Worm (Caenorhabditis elegans) whole organism, mixed stage, embryonic: ENCODE data around the gene mpz-5.

Experiments
- M03D4.4 ChIP-seq: sonication (generic microtip); optimal IDR thresholded peaks from 2 replicates; lab custom pipeline; 2017; ENCODE audit warnings: mild to moderate bottlenecking, missing genetic modification characterization, missing compliant biosample characterization
- bed-3 ChIP-seq: fragments of 200-800 bp; sonication (Bioruptor generic); optimal IDR thresholded peaks from 3 replicates; lab custom pipeline; 2018; ENCODE audit warnings: mild to moderate bottlenecking, missing genetic modification characterization, moderate library complexity, missing compliant biosample characterization
- blmp-1 ChIP-seq: fragments of 150-350 bp; optimal IDR thresholded peaks from 2 replicates; lab custom pipeline; 2014; ENCODE audit warnings: missing biosample characterization, missing genetic modification characterization
- ceh-39 ChIP-seq: fragments of 150-350 bp; optimal IDR thresholded peaks from 2 replicates; lab custom pipeline; 2014; ENCODE audit warnings: missing biosample characterization, missing genetic modification characterization
- ceh-43 ChIP-seq: fragments of 200-800 bp; sonication (Bioruptor generic); optimal IDR thresholded peaks from 2 replicates; lab custom pipeline; 2018; ENCODE audit warnings: mild to moderate bottlenecking, missing genetic modification characterization, moderate library complexity, missing compliant biosample characterization
- ceh-83 ChIP-seq: fragments of 200-800 bp; sonication (Bioruptor generic); optimal IDR thresholded peaks from 2 replicates; lab custom pipeline; 2018; ENCODE audit warnings: mild to moderate bottlenecking, missing genetic modification characterization, missing compliant biosample characterization
- ces-1 ChIP-seq: fragments of 150-350 bp; optimal IDR thresholded peaks from 2 replicates; lab custom pipeline; 2014; ENCODE audit warnings: missing biosample characterization, missing genetic modification reagents, missing genetic modification characterization
- drap-1 ChIP-seq: fragments of 200-800 bp; sonication (Bioruptor generic); optimal IDR thresholded peaks from 3 replicates; lab custom pipeline; 2018; ENCODE audit warnings: mild to moderate bottlenecking, missing genetic modification characterization, missing compliant biosample characterization
- elt-1 ChIP-seq: sonication (generic microtip); optimal IDR thresholded peaks from 2 replicates; lab custom pipeline; 2017; ENCODE audit warnings: missing genetic modification characterization, mild to moderate bottlenecking, missing compliant biosample characterization, antibody characterized with exemption, moderate library complexity, borderline replicate concordance; ENCODE audit not compliant: insufficient read depth
- elt-3 ChIP-seq: fragments of 150-350 bp; optimal IDR thresholded peaks from 2 replicates; lab custom pipeline; 2014; ENCODE audit warnings: missing biosample characterization, missing genetic modification characterization
- flh-1 ChIP-seq: fragments of 200-800 bp; sonication (Bioruptor generic); optimal IDR thresholded peaks from 2 replicates; lab custom pipeline; 2018; ENCODE audit warnings: mild to moderate bottlenecking, missing genetic modification characterization, moderate library complexity, missing compliant biosample characterization
- ham-2 ChIP-seq: fragments of 200-800 bp; sonication (Bioruptor generic); optimal IDR thresholded peaks from 2 replicates; lab custom pipeline; 2018; ENCODE audit warnings: mild to moderate bottlenecking, missing genetic modification characterization, missing compliant biosample characterization
- hlh-1 ChIP-seq: fragments of 150-350 bp; optimal IDR thresholded peaks from 2 replicates; lab custom pipeline; 2014; ENCODE audit warnings: missing biosample characterization, missing genetic modification reagents, missing genetic modification characterization
- lsy-2 ChIP-seq: fragments of 150-350 bp; optimal IDR thresholded peaks from 2 replicates; lab custom pipeline; 2014; ENCODE audit warnings: missing biosample characterization, missing genetic modification characterization
- mab-5 ChIP-seq: fragments of 150-350 bp; optimal IDR thresholded peaks from 2 replicates; lab custom pipeline; 2014; ENCODE audit warnings: missing biosample characterization, missing genetic modification characterization
- mep-1 ChIP-seq: fragments of 150-350 bp; optimal IDR thresholded peaks from 2 replicates; lab custom pipeline; 2017; ENCODE audit warnings: missing biosample characterization, missing genetic modification reagents, missing genetic modification characterization, inconsistent platforms
- mls-2 ChIP-seq: sonication (generic microtip); optimal IDR thresholded peaks from 2 replicates; lab custom pipeline; 2016; ENCODE audit warnings: mild to moderate bottlenecking, missing genetic modification characterization, moderate library complexity, missing compliant biosample characterization
- nhr-2 ChIP-seq: fragments of 150-350 bp; optimal IDR thresholded peaks from 2 replicates; lab custom pipeline; 2014; ENCODE audit warnings: missing biosample characterization, missing genetic modification characterization
- nhr-237 ChIP-seq: fragments of 150-350 bp; optimal IDR thresholded peaks from 2 replicates; lab custom pipeline; 2014; ENCODE audit warnings: missing biosample characterization, missing genetic modification characterization
- nhr-28 ChIP-seq: fragments of 150-350 bp; optimal IDR thresholded peaks from 2 replicates; lab custom pipeline; 2014; ENCODE audit warnings: missing biosample characterization, missing genetic modification characterization
- nhr-76 ChIP-seq: sonication (generic microtip); optimal IDR thresholded peaks from 2 replicates; lab custom pipeline; 2017; ENCODE audit warnings: missing biosample characterization, missing genetic modification characterization
- sem-2 ChIP-seq: fragments of 200-800 bp; sonication (Bioruptor generic); optimal IDR thresholded peaks from 2 replicates; lab custom pipeline; 2018; ENCODE audit warnings: mild to moderate bottlenecking, missing genetic modification characterization, missing compliant biosample characterization
- snpc-4 ChIP-seq: fragments of 150-350 bp; optimal IDR thresholded peaks from 2 replicates; lab custom pipeline; 2014; ENCODE audit warnings: missing biosample characterization, missing genetic modification characterization
- unc-120 ChIP-seq: sonication (generic microtip); optimal IDR thresholded peaks from 2 replicates; lab custom pipeline; 2017; ENCODE audit warnings: missing genetic modification characterization, missing compliant biosample characterization; ENCODE audit not compliant: poor library complexity, severe bottlenecking
- unc-62 ChIP-seq: fragments of 150-350 bp; optimal IDR thresholded peaks from 2 replicates; lab custom pipeline; 2014; ENCODE audit warnings: missing biosample characterization, missing genetic modification reagents, missing genetic modification characterization
- zip-8 ChIP-seq: fragments of 150-350 bp; optimal IDR thresholded peaks from 2 replicates; lab custom pipeline; 2014; ENCODE audit warnings: missing biosample characterization, missing genetic modification characterization
- ztf-11 ChIP-seq: fragments of 150-350 bp; optimal IDR thresholded peaks from 2 replicates; lab custom pipeline; 2014; ENCODE audit warnings: missing biosample characterization, missing genetic modification characterization

mpz-5 gene

ce11 chrIV:10345990-10346389, 27.6 kb downstream of the mpz-5 start (continued):
- no peak for TF ChIP-seq sem-2 (GFP tag; lab: Kevin White, UChicago)
- TF ChIP-seq drap-1, result no peak
- no peak for TF ChIP-seq mls-2 (tag; lab: Kevin White, UChicago)
- TF ChIP-seq zip-8 (tag; lab: Kevin White, UChicago), result no peak
- TF ChIP-seq elt-3, result no peak
- TF ChIP-seq elt-1 (tag; lab: Kevin White, UChicago), result no peak

- no peak for TF ChIP-seq drap-1
- TF ChIP-seq ham-2 (GFP tag; lab: Kevin White, UChicago), result no peak
- no peak for TF ChIP-seq nhr-237 (tag; lab: Kevin White, UChicago)
- TF ChIP-seq sem-2 (GFP tag; lab: Kevin White, UChicago), result no peak
- no peak for TF ChIP-seq blmp-1 (tag; lab: Kevin White, UChicago)
- no peak for TF ChIP-seq zip-8 (tag; lab: Kevin White, UChicago)
- TF ChIP-seq elt-3, result no peak
- no peak for TF ChIP-seq bed-3
- TF ChIP-seq ceh-39 (tag; lab: Kevin White, UChicago), result no peak
- no peak for TF ChIP-seq lsy-2 (tag; lab: Kevin White, UChicago)
- no peak for TF ChIP-seq elt-1 (tag; lab: Kevin White, UChicago)
- TF ChIP-seq ces-1 (GFP tag; lab: Kevin White, UChicago), result no peak
Observed at ce11 chrIV:10345486-10345885, 28.1 kb downstream of the mpz-5 start.

ce11 chrIV:10344621-10345020, 29.0 kb downstream of the mpz-5 start:
- peak; percentile 22 for TF ChIP-seq mep-1 (tag; lab: Kevin White, UChicago)
- peak; percentile 43 for TF ChIP-seq unc-120 (tag; lab: Kevin White, UChicago)
- TF ChIP-seq ces-1 (GFP tag; lab: Kevin White, UChicago), result peak; percentile 40
- TF ChIP-seq ceh-83 (GFP tag; lab: Kevin White, UChicago), result no peak

ce11 chrIV:10342361-10342706, 31.3 kb downstream of the mpz-5 start:
- TF ChIP-seq ztf-11 (tag; lab: Kevin White, UChicago), result no peak
- TF ChIP-seq ham-2 (GFP tag; lab: Kevin White, UChicago), result peak; percentile 14
- no peak for TF ChIP-seq mls-2 (tag; lab: Kevin White, UChicago)
- TF ChIP-seq sem-2 (GFP tag; lab: Kevin White, UChicago), result no peak
- TF ChIP-seq unc-120 (tag; lab: Kevin White, UChicago), result peak; percentile 55
- TF ChIP-seq snpc-4 (tag; lab: Kevin White, UChicago), result no peak
- peak; percentile 84 for TF ChIP-seq blmp-1 (tag; lab: Kevin White, UChicago)
- peak; percentile 55 for TF ChIP-seq elt-3
- TF ChIP-seq nhr-2 (tag; lab: Kevin White, UChicago), result no peak
- no peak for TF ChIP-seq elt-1 (tag; lab: Kevin White, UChicago)
- no peak for TF ChIP-seq drap-1
- no peak for TF ChIP-seq M03D4.4
- peak; percentile 77 for TF ChIP-seq unc-62 (GFP tag; lab: Kevin White, UChicago)

ce11 chrIV:10341618-10342360, 31.8 kb downstream of the mpz-5 start:
- peak; percentile 14 for TF ChIP-seq ces-1 (GFP tag; lab: Kevin White, UChicago)
- no peak for TF ChIP-seq mls-2 (tag; lab: Kevin White, UChicago)
- TF ChIP-seq mab-5 (tag; lab: Kevin White, UChicago), result no peak

ce11 chrIV:10339701-10340100, 33.9 kb downstream of the mpz-5 start:
- TF ChIP-seq nhr-76 (tag; lab: Kevin White, UChicago), result no peak
- TF ChIP-seq M03D4.4, result no peak
- TF ChIP-seq flh-1 (GFP tag; lab: Kevin White, UChicago), result no peak
- TF ChIP-seq elt-3, result no peak
- no peak for TF ChIP-seq mep-1 (tag; lab: Kevin White, UChicago)
- no peak for TF ChIP-seq snpc-4 (tag; lab: Kevin White, UChicago)
- TF ChIP-seq nhr-2 (tag; lab: Kevin White, UChicago), result no peak
- TF ChIP-seq lsy-2 (tag; lab: Kevin White, UChicago), result no peak
- no peak for TF ChIP-seq drap-1
- TF ChIP-seq ceh-39 (tag; lab: Kevin White, UChicago), result no peak
- TF ChIP-seq ceh-43 (GFP tag; lab: Kevin White, UChicago), result no peak
- no peak for TF ChIP-seq nhr-28 (tag; lab: Kevin White, UChicago)
- no peak for TF ChIP-seq ceh-83 (GFP tag; lab: Kevin White, UChicago)
- no peak for TF ChIP-seq unc-62 (GFP tag; lab: Kevin White, UChicago)
- no peak for TF ChIP-seq hlh-1 (tag; lab: Kevin White, UChicago)
